Worm (Caenorhabditis elegans): ENCODE results near the gene npr-26.

ce11 chrIV:17450443-17450842 is 32.8 kb upstream of the npr-26 start, which contains the start of gene F11E6.8:
- TF ChIP-seq unc-62 (GFP tag; optimal IDR thresholded peaks at IDR 0.05) (no peak), ceh-82 (tag; optimal IDR thresholded peaks at IDR 0.05) (no peak), nhr-23 (tag; optimal IDR thresholded peaks at IDR 0.05) (no peak), tbx-2 (tag; optimal IDR thresholded peaks at IDR 0.05) (no peak), unc-39 (tag; optimal IDR thresholded peaks at IDR 0.05) (no peak), skn-1 (tag; optimal IDR thresholded peaks at IDR 0.05) (no peak), snpc-4 (tag; optimal IDR thresholded peaks at IDR 0.05) (no peak), pha-4 (tag; optimal IDR thresholded peaks at IDR 0.05) (no peak), lin-39 (tag; optimal IDR thresholded peaks at IDR 0.05) (no peak), ceh-16 (tag; optimal IDR thresholded peaks at IDR 0.05) (no peak), nfya-1 (tag; optimal IDR thresholded peaks at IDR 0.05; ENCODE audit: insufficient read depth) (no peak)

Measured in whole organism, L3 larva.